Worm (Caenorhabditis elegans): ENCODE results near the gene Y41C4A.6.

Gene Y41C4A.6

ce11 chrIII:11706665-11707064 lies 10.3 kb downstream of the Y41C4A.6 start, which contains the start of gene col-96:
Gene col-96 (minus strand): TSS chrIII:11706765.
- TF ChIP-seq tbx-2 (tag; optimal IDR thresholded peaks at IDR 0.05) (no peak), sox-4 (tag; optimal IDR thresholded peaks at IDR 0.05) (no peak), eyg-1 (tag; optimal IDR thresholded peaks at IDR 0.05) (no peak), pat-9 (tag; optimal IDR thresholded peaks at IDR 0.05) (no peak), unc-55 (GFP tag; optimal IDR thresholded peaks at IDR 0.05) (no peak), tbx-7 (tag; optimal IDR thresholded peaks at IDR 0.05) (no peak), lin-11 (tag; optimal IDR thresholded peaks at IDR 0.05) (no peak), nhr-232 (tag; optimal IDR thresholded peaks at IDR 0.05) (no peak), fkh-10 (GFP tag; optimal IDR thresholded peaks at IDR 0.05) (no peak), ceh-48 (tag; optimal IDR thresholded peaks at IDR 0.05) (no peak), ets-4 (tag; optimal IDR thresholded peaks at IDR 0.05) (no peak), ahr-1 (tag; optimal IDR thresholded peaks at IDR 0.05) (no peak), hlh-8 (tag; optimal IDR thresholded peaks at IDR 0.05) (no peak), hlh-6 (tag; optimal IDR thresholded peaks at IDR 0.05) (no peak), ztf-16 (tag; optimal IDR thresholded peaks at IDR 0.05) (no peak), nfya-1 (tag; optimal IDR thresholded peaks at IDR 0.05) (no peak), pqm-1 (tag; optimal IDR thresholded peaks at IDR 0.05) (no peak), F13H6.1 (tag; optimal IDR thresholded peaks at IDR 0.05) (no peak), hlh-13 (GFP tag; optimal IDR thresholded peaks at IDR 0.05) (no peak), dmd-4 (tag; optimal IDR thresholded peaks at IDR 0.05; ENCODE audit: borderline replicate concordance) (no peak)

ce11 chrIII:11708722-11709121 lies 12.3 kb downstream of the Y41C4A.6 start, which contains the start of gene Y41C4A.8:
Gene Y41C4A.8 (minus strand): TSS chrIII:11708822.
- TF ChIP-seq Y22D7AL.16 (tag; optimal IDR thresholded peaks at IDR 0.05) (no peak), lin-11 (tag; optimal IDR thresholded peaks at IDR 0.05) (no peak), K09A11.1 (tag; optimal IDR thresholded peaks at IDR 0.05; ENCODE audit: insufficient read depth) (no peak), pag-3 (tag; optimal IDR thresholded peaks at IDR 0.05; ENCODE audit: borderline replicate concordance) (no peak), hlh-6 (tag; optimal IDR thresholded peaks at IDR 0.05) (no peak), ceh-9 (tag; optimal IDR thresholded peaks at IDR 0.05) (no peak)

ce11 chrIII:11718548-11718947 lies 22.2 kb downstream of the Y41C4A.6 start, which contains the start of gene Y41C4A.9:
Gene Y41C4A.9 (minus strand): TSS chrIII:11718645.
- TF ChIP-seq ceh-30 (tag; optimal IDR thresholded peaks at IDR 0.05) = no peak

ce11 chrIII:11719400-11719875 lies 23.1 kb downstream of the Y41C4A.6 start, which contains the start of the genes elb-1 and Y41C4A.11:
Gene elb-1 (minus strand): TSS chrIII:11719450.
Gene Y41C4A.11 (plus strand): TSS chrIII:11719860.
- peak; percentile 4 for TF ChIP-seq ref-2 (tag; optimal IDR thresholded peaks at IDR 0.05)
- peak; percentile 27 for TF ChIP-seq ceh-18 (tag; optimal IDR thresholded peaks at IDR 0.05)
- TF ChIP-seq ahr-1 (tag; optimal IDR thresholded peaks at IDR 0.05) = no peak
- TF ChIP-seq tbx-2 (tag; optimal IDR thresholded peaks at IDR 0.05) = peak; percentile 15
- no peak for TF ChIP-seq C38D4.7 (GFP tag; optimal IDR thresholded peaks at IDR 0.05)
- TF ChIP-seq syd-9 (tag; optimal IDR thresholded peaks at IDR 0.05) = no peak
- peak; percentile 6 for TF ChIP-seq C08G9.2 (tag; optimal IDR thresholded peaks at IDR 0.05)
- TF ChIP-seq ceh-6 (GFP tag; optimal IDR thresholded peaks at IDR 0.05) = no peak
- no peak for TF ChIP-seq pqm-1 (tag; optimal IDR thresholded peaks at IDR 0.05)
- TF ChIP-seq ceh-19 (GFP tag; optimal IDR thresholded peaks at IDR 0.05) = no peak
- no peak for TF ChIP-seq ceh-48 (tag; optimal IDR thresholded peaks at IDR 0.05)
- TF ChIP-seq Y22D7AL.16 (tag; optimal IDR thresholded peaks at IDR 0.05) = no peak
- peak; percentile 55 for TF ChIP-seq nfya-1 (tag; optimal IDR thresholded peaks at IDR 0.05)
- TF ChIP-seq ceh-31 (tag; optimal IDR thresholded peaks at IDR 0.05) = peak; percentile 48

- no peak for TF ChIP-seq sox-4 (tag; optimal IDR thresholded peaks at IDR 0.05)
- no peak for TF ChIP-seq ttx-3 (tag; optimal IDR thresholded peaks at IDR 0.05)
- no peak for TF ChIP-seq dve-1 (tag; optimal IDR thresholded peaks at IDR 0.05)
- TF ChIP-seq ets-4 (tag; optimal IDR thresholded peaks at IDR 0.05) = no peak
- no peak for TF ChIP-seq hlh-6 (tag; optimal IDR thresholded peaks at IDR 0.05)
- no peak for TF ChIP-seq ceh-22 (tag; optimal IDR thresholded peaks at IDR 0.05)
- no peak for TF ChIP-seq hlh-8 (tag; optimal IDR thresholded peaks at IDR 0.05)
- no peak for TF ChIP-seq C08G9.2 (tag; optimal IDR thresholded peaks at IDR 0.05)
- no peak for TF ChIP-seq ztf-16 (tag; optimal IDR thresholded peaks at IDR 0.05)
Measured at ce11 chrIII:11721405-11721804, 25.0 kb downstream of the Y41C4A.6 start, which contains the start of gene Y41C4A.32. Gene Y41C4A.32 (plus strand): TSS chrIII:11721706.

Measured in whole organism, late embryonic.